Worm (Caenorhabditis elegans): ENCODE data around the gene EEED8.13.
A peak's percentile ranks its signal among the peaks of the same experiment; 100 is the strongest.

Gene EEED8.13

DNA sequence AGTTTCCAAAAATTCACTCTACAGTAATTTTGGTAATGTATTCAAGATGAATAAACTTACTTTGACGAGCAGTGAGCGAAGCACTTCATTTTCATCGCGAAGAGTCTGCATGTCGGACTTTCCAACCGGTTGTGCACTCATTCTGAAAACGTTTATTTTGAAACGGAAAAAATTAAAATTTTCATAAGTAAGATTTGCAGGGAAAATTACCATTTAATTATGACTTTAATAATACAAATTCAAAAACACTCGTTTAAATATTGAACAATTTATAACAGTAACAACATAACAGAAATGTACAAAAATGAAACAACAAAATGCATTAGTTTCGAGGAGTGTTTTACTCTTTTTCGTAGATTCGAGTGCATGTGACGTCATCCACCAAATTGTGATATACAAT is at the start of gene EEED8.13, which contains the start of gene EEED8.18:
TSS of gene EEED8.13 (minus strand) at position 101 of the 400 bp plus-strand sequence.
TSS of gene EEED8.18 (minus strand) at position 144 of the 400 bp plus-strand sequence.
- no peak for TF ChIP-seq mdl-1 (tag; optimal IDR thresholded peaks at IDR 0.05)
- TF ChIP-seq unc-39 (tag; optimal IDR thresholded peaks at IDR 0.05), result no peak
- no peak for TF ChIP-seq R02D3.7 (tag; optimal IDR thresholded peaks at IDR 0.05)
- TF ChIP-seq F13H6.1 (tag; optimal IDR thresholded peaks at IDR 0.05), result no peak
- TF ChIP-seq C34F6.9 (tag; optimal IDR thresholded peaks at IDR 0.05), result no peak
- no peak for TF ChIP-seq dmd-4 (tag; optimal IDR thresholded peaks at IDR 0.05)
- TF ChIP-seq mbf-1 (tag; optimal IDR thresholded peaks at IDR 0.05), result no peak
- no peak for TF ChIP-seq sma-9 (GFP tag; optimal IDR thresholded peaks at IDR 0.05)
- TF ChIP-seq sma-9 (tag; optimal IDR thresholded peaks at IDR 0.05), result no peak
- no peak for TF ChIP-seq gmeb-1 (tag; optimal IDR thresholded peaks at IDR 0.05)
- no peak for TF ChIP-seq alr-1 (tag; optimal IDR thresholded peaks at IDR 0.05)
- no peak for TF ChIP-seq egl-27 (tag; optimal IDR thresholded peaks at IDR 0.05)
- no peak for TF ChIP-seq nhr-21 (tag; optimal IDR thresholded peaks at IDR 0.05)
- TF ChIP-seq unc-62 (GFP tag; optimal IDR thresholded peaks at IDR 0.05), result no peak
- TF ChIP-seq aly-2 (tag; optimal IDR thresholded peaks at IDR 0.05), result no peak
- TF ChIP-seq ztf-1 (GFP tag; conservative IDR thresholded peaks at IDR 0.05), result no peak
- TF ChIP-seq lin-13 (GFP tag; optimal IDR thresholded peaks at IDR 0.05), result no peak

DNA sequence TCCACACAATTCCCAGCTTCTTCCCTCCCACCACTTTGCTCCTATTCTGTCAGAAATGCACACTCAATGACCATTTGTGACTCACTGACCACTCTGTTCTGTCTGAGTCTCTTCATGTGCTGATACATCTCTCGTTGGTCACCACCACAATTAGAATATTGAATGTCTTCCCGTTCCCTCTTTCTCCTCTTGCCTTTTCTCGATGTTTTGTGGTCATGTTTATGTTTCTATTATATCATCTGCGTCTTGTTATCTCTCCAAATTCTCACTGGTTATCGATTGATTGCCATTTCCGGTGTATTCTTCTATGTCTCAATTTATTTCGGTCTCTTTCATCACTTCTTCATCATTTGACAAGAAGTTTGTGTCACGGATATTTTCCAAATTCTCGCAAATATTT is 48.5 kb upstream of the EEED8.13 start:
- TF ChIP-seq sma-3 (GFP tag; optimal IDR thresholded peaks at IDR 0.05) (no peak), F13H6.1 (tag; optimal IDR thresholded peaks at IDR 0.05) (peak; percentile 46), fos-1 (tag; optimal IDR thresholded peaks at IDR 0.05) (peak; percentile 44)

DNA sequence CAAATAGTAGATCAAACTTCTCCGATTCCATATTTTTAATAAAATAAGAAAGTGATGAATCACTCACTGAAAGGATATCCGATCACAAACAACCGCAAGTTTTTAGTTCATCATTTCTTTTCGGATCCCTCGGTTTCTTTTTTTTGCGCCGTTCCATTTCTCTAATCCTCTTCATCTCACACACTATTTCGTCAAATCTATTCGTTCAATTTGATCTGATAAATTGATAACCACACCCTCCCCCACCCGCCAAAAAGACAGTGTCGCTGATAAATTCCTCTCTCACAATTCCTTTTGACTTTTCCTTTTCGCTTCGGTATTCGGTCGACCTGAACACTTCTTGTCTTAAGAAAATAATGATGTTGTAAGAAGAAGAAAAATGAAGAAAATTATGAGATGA is 47.2 kb upstream of the EEED8.13 start:
- TF ChIP-seq zag-1 (tag; optimal IDR thresholded peaks at IDR 0.05) (no peak), nhr-12 (tag; optimal IDR thresholded peaks at IDR 0.05) (no peak), nhr-21 (tag; optimal IDR thresholded peaks at IDR 0.05) (no peak), aly-2 (tag; optimal IDR thresholded peaks at IDR 0.05) (no peak), nhr-11 (tag; optimal IDR thresholded peaks at IDR 0.05) (no peak), ceh-82 (tag; optimal IDR thresholded peaks at IDR 0.05) (no peak), ZK546.5 (tag; optimal IDR thresholded peaks at IDR 0.05) (no peak), blmp-1 (tag; optimal IDR thresholded peaks at IDR 0.05; ENCODE audit: insufficient read depth) (peak; percentile 60), gmeb-1 (tag; optimal IDR thresholded peaks at IDR 0.05) (no peak), fos-1 (tag; optimal IDR thresholded peaks at IDR 0.05) (peak; percentile 43), ztf-1 (GFP tag; conservative IDR thresholded peaks at IDR 0.05) (no peak), sma-3 (GFP tag; optimal IDR thresholded peaks at IDR 0.05) (peak; percentile 68), nhr-23 (tag; optimal IDR thresholded peaks at IDR 0.05) (no peak), lin-13 (GFP tag; optimal IDR thresholded peaks at IDR 0.05) (no peak), skn-1 (tag; optimal IDR thresholded peaks at IDR 0.05) (no peak), unc-62 (GFP tag; optimal IDR thresholded peaks at IDR 0.05) (no peak), ama-1 (optimal IDR thresholded peaks at IDR 0.05) (no peak), sem-4 (tag; optimal IDR thresholded peaks at IDR 0.05) (no peak), nhr-10 (tag; optimal IDR thresholded peaks at IDR 0.05) (no peak), nhr-129 (tag; optimal IDR thresholded peaks at IDR 0.05) (no peak), sma-9 (GFP tag; optimal IDR thresholded peaks at IDR 0.05) (peak; percentile 9), sma-9 (tag; optimal IDR thresholded peaks at IDR 0.05) (no peak), peb-1 (tag; optimal IDR thresholded peaks at IDR 0.05) (no peak)

DNA sequence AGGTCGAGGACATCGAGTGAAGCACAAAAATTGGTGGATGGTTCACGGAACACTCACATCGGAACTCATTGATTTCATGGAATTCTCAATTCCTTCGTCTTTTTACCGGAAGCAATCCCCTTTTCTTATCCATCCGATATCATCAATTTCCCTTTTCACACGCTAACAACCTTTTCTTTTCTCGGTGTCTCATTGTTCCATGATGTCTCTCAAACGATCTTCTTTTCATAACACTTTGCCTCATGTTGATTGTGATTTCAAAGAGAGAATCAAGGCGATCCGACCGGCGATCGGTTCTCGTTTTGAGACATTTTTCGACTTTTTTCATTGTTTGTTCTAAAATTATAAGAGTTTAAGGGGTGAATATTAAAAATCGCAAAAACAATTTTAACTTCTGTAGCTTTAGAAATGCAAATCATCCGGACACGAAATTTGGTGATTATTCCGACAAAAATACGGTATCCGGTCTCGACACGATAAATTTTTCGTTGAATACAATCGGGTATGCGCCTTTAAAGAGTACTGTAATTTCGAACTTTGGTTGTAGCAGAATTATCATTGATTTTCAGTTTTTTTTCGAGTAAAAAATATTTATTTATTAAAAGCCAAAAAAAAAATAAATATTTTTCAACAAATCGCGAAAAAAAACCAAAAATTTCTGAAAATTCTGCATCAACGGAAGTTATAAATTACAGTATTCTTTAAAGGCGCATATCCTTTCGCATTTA is 46.5 kb upstream of the EEED8.13 start:
- TF ChIP-seq blmp-1 (tag; optimal IDR thresholded peaks at IDR 0.05; ENCODE audit: insufficient read depth) (peak; percentile 54), peb-1 (tag; optimal IDR thresholded peaks at IDR 0.05) (no peak), fos-1 (tag; optimal IDR thresholded peaks at IDR 0.05) (peak; percentile 34)

DNA sequence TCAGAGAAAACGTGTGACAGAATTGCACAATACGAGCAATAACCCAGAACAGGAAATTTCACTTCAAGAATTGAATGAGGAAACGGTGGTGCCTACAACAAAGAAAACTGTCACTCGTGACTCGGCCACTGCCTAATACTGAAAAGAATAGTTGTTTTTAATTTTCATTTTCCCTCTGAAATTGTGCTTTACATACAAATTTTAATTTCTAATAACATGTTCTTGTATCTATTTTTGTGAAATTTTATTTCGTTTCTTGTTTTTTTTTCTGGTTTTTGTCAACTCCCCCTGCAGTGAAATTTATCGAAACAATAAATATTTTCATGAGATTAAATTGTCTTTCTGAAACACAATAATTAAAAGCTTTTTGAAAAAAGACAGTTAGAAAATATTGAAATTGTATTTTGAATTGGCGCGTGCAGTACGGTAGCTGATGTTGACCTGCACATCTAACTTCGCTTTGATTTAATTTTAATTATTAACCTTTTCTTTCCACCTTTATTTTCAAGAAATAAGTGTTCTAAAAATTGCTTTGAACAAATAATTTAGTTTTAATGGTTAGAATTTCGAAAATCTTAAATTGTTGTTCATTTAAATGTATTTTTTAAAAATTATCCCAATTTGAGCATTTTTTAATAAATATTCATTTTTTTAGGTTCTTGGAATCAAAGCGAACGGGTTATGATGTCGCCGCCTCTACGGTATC is 43.4 kb upstream of the EEED8.13 start, which contains the start of gene daz-1:
TSS of gene daz-1 (plus strand) at position 656 of the 706 bp plus-strand sequence.
- TF ChIP-seq nhr-129 (tag; optimal IDR thresholded peaks at IDR 0.05) (no peak), unc-39 (tag; optimal IDR thresholded peaks at IDR 0.05) (no peak), Y55F3AM.14 (GFP tag; optimal IDR thresholded peaks at IDR 0.05) (no peak), aly-2 (tag; optimal IDR thresholded peaks at IDR 0.05) (no peak), nhr-6 (tag; optimal IDR thresholded peaks at IDR 0.05) (no peak), mdl-1 (tag; optimal IDR thresholded peaks at IDR 0.05) (no peak), lin-13 (GFP tag; optimal IDR thresholded peaks at IDR 0.05) (no peak), elt-3 (tag; optimal IDR thresholded peaks at IDR 0.05) (no peak), sem-4 (tag; optimal IDR thresholded peaks at IDR 0.05) (no peak), unc-62 (GFP tag; optimal IDR thresholded peaks at IDR 0.05) (no peak), nhr-21 (tag; optimal IDR thresholded peaks at IDR 0.05) (no peak), sma-9 (GFP tag; optimal IDR thresholded peaks at IDR 0.05) (no peak), sma-9 (tag; optimal IDR thresholded peaks at IDR 0.05) (no peak), ama-1 (optimal IDR thresholded peaks at IDR 0.05) (no peak), nhr-10 (tag; optimal IDR thresholded peaks at IDR 0.05) (no peak)

Measured in whole organism, L2 larva.